Fruit fly (Drosophila melanogaster) whole organism, embryonic: ENCODE measurements around the gene CG34276.

Source experiments
- ATbp ChIP-seq: fragments of 200-800 bp; sonication (Bioruptor generic); optimal IDR thresholded peaks from 2 replicates; lab custom pipeline; 2017; ENCODE audit warnings: missing biosample characterization, mild to moderate bottlenecking, missing genetic modification characterization, missing genetic modification reagents
- Bteb2 ChIP-seq: fragments of 200-800 bp; sonication (Bioruptor generic); optimal IDR thresholded peaks from 2 replicates; lab custom pipeline; 2016; ENCODE audit warnings: missing biosample characterization, missing genetic modification characterization
- CG10274 ChIP-seq: fragments of 200-800 bp; sonication (Bioruptor generic); optimal IDR thresholded peaks from 3 replicates; lab custom pipeline; 2017; ENCODE audit warnings: missing biosample characterization, mild to moderate bottlenecking, missing genetic modification characterization
- CG10321 ChIP-seq: fragments of 200-800 bp; sonication (Bioruptor generic); IDR thresholded peaks from 2 replicates; pipeline ENCODE4 v1.3.6; 2022; ENCODE audit warnings: missing biosample characterization, missing genetic modification characterization
- CG10543 ChIP-seq: fragments of 200-800 bp; sonication (Bioruptor generic); optimal IDR thresholded peaks from 3 replicates; lab custom pipeline; 2017; ENCODE audit warnings: missing biosample characterization, mild to moderate bottlenecking, missing genetic modification characterization, moderate library complexity
- CG13287 ChIP-seq: fragments of 200-800 bp; sonication (Bioruptor generic); IDR thresholded peaks from 2 replicates; pipeline ENCODE4 v1.3.6; 2022; ENCODE audit warnings: missing biosample characterization, missing genetic modification characterization; ENCODE audit not compliant: partially characterized antibody
- CG13775 ChIP-seq: fragments of 200-800 bp; sonication (Bioruptor generic); optimal IDR thresholded peaks from 3 replicates; lab custom pipeline; 2017; ENCODE audit warnings: missing biosample characterization, mild to moderate bottlenecking, missing genetic modification characterization
- CG1602 ChIP-seq: fragments of 200-800 bp; sonication (Bioruptor generic); optimal IDR thresholded peaks from 3 replicates; lab custom pipeline; 2016; ENCODE audit warnings: missing biosample characterization, missing genetic modification characterization
- CG16813 ChIP-seq: fragments of 200-800 bp; sonication (Bioruptor generic); IDR thresholded peaks from 3 replicates; pipeline ENCODE4 v1.3.6; 2022; ENCODE audit warnings: missing biosample characterization, missing genetic modification characterization; ENCODE audit not compliant: partially characterized antibody
- CG16863 ChIP-seq: fragments of 200-800 bp; sonication (Bioruptor generic); optimal IDR thresholded peaks from 3 replicates; lab custom pipeline; 2016; ENCODE audit warnings: missing biosample characterization, missing genetic modification characterization
- CG17385 ChIP-seq: fragments of 200-800 bp; sonication (Bioruptor generic); optimal IDR thresholded peaks from 3 replicates; lab custom pipeline; 2018; ENCODE audit warnings: missing biosample characterization, mild to moderate bottlenecking, missing genetic modification characterization
- CG2712 ChIP-seq: fragments of 200-800 bp; optimal IDR thresholded peaks from 3 replicates; lab custom pipeline; 2019; ENCODE audit warnings: missing biosample characterization, mild to moderate bottlenecking, missing genetic modification characterization, moderate library complexity
- CG2875 ChIP-seq: fragments of 200-800 bp; sonication (Bioruptor generic); optimal IDR thresholded peaks from 2 replicates; lab custom pipeline; 2017; ENCODE audit warnings: missing biosample characterization, mild to moderate bottlenecking, missing genetic modification characterization, missing genetic modification reagents
- CG30403 ChIP-seq: fragments of 200-800 bp; sonication (Bioruptor generic); optimal IDR thresholded peaks from 3 replicates; lab custom pipeline; 2016; ENCODE audit warnings: missing biosample characterization, missing genetic modification characterization
- CG33557 ChIP-seq: fragments of 200-800 bp; sonication (Bioruptor generic); optimal IDR thresholded peaks from 2 replicates; lab custom pipeline; 2019; ENCODE audit warnings: missing biosample characterization, mild to moderate bottlenecking, missing genetic modification characterization, moderate library complexity
- CG4854 ChIP-seq: fragments of 200-800 bp; sonication (Bioruptor generic); optimal IDR thresholded peaks from 2 replicates; lab custom pipeline; 2016; ENCODE audit warnings: missing biosample characterization, missing genetic modification characterization, inconsistent platforms
- CG5953 ChIP-seq: fragments of 200-800 bp; sonication (Bioruptor generic); IDR thresholded peaks from 2 replicates; pipeline ENCODE4 v1.3.6; 2022; ENCODE audit warnings: missing biosample characterization, missing genetic modification characterization
- CG7357 ChIP-seq: fragments of 200-800 bp; sonication (Bioruptor generic); IDR thresholded peaks from 3 replicates; pipeline ENCODE4 v1.3.6; 2022; ENCODE audit warnings: missing biosample characterization, missing genetic modification characterization
- CG7786 ChIP-seq: fragments of 200-800 bp; sonication (Bioruptor generic); optimal IDR thresholded peaks from 2 replicates; lab custom pipeline; 2016; ENCODE audit warnings: missing biosample characterization, missing genetic modification characterization
- CG9437 ChIP-seq: fragments of 200-800 bp; sonication (Bioruptor generic); optimal IDR thresholded peaks from 2 replicates; lab custom pipeline; 2018; ENCODE audit warnings: missing biosample characterization, mild to moderate bottlenecking, missing genetic modification characterization
- Camta ChIP-seq: fragments of 200-800 bp; sonication (Bioruptor generic); optimal IDR thresholded peaks from 2 replicates; lab custom pipeline; 2016; ENCODE audit warnings: missing biosample characterization, missing genetic modification characterization
- Dad ChIP-seq: fragments of 200-800 bp; sonication (Bioruptor generic); optimal IDR thresholded peaks from 3 replicates; lab custom pipeline; 2016; ENCODE audit warnings: missing biosample characterization, missing genetic modification characterization
- Dll ChIP-seq: fragments of 200-800 bp; sonication (Bioruptor generic); IDR thresholded peaks from 4 replicates; pipeline ENCODE4 v1.3.6; 2022; ENCODE audit warnings: missing biosample characterization, missing genetic modification characterization; ENCODE audit not compliant: partially characterized antibody
- ERR ChIP-seq: fragments of 200-800 bp; sonication (Bioruptor generic); optimal IDR thresholded peaks from 2 replicates; lab custom pipeline; 2016; ENCODE audit warnings: missing biosample characterization, missing genetic modification characterization
- Fer3 ChIP-seq: fragments of 200-800 bp; sonication (Bioruptor generic); optimal IDR thresholded peaks from 2 replicates; lab custom pipeline; 2018; ENCODE audit warnings: missing biosample characterization, mild to moderate bottlenecking, missing genetic modification characterization, moderate library complexity
- Hmr ChIP-seq: fragments of 200-800 bp; sonication (Bioruptor generic); optimal IDR thresholded peaks from 3 replicates; lab custom pipeline; 2017; ENCODE audit warnings: mild to moderate bottlenecking, missing biosample characterization, missing genetic modification reagents, missing genetic modification characterization
- MBD-R2 ChIP-seq: fragments of 200-800 bp; sonication (Bioruptor generic); IDR thresholded peaks from 2 replicates; pipeline ENCODE4 v1.3.6; 2022; ENCODE audit warnings: missing biosample characterization, missing genetic modification characterization
- MESR4 ChIP-seq: fragments of 200-800 bp; sonication (Bioruptor generic); optimal IDR thresholded peaks from 2 replicates; lab custom pipeline; 2018; ENCODE audit warnings: missing biosample characterization, mild to moderate bottlenecking, missing genetic modification characterization, moderate library complexity
- Neu2 ChIP-seq: fragments of 200-800 bp; sonication (Bioruptor generic); optimal IDR thresholded peaks from 3 replicates; lab custom pipeline; 2016; ENCODE audit warnings: missing biosample characterization, missing genetic modification characterization, borderline replicate concordance
- NfI ChIP-seq: fragments of 200-800 bp; sonication (Bioruptor generic); optimal IDR thresholded peaks from 3 replicates; lab custom pipeline; 2018; ENCODE audit warnings: missing biosample characterization, mild to moderate bottlenecking, missing genetic modification characterization, moderate library complexity
- PHDP ChIP-seq: fragments of 200-800 bp; sonication (Bioruptor generic); optimal IDR thresholded peaks from 3 replicates; lab custom pipeline; 2018; ENCODE audit warnings: missing biosample characterization, mild to moderate bottlenecking, missing genetic modification characterization, moderate library complexity
- Pdp1 ChIP-seq, 2 experiments: fragments of 200-800 bp; sonication (Bioruptor generic); optimal IDR thresholded peaks; 3 replicates each; lab custom pipeline; 2016; ENCODE audit warnings: missing biosample characterization in 2 of 2, missing genetic modification characterization in 2 of 2, mild to moderate bottlenecking in 1 of 2, moderate library complexity in 1 of 2
- Sin3A ChIP-seq: fragments of >200 bp; optimal IDR thresholded peaks from 2 replicates; lab custom pipeline; 2018
- Sox102F ChIP-seq: fragments of 200-800 bp; sonication (Bioruptor generic); optimal IDR thresholded peaks from 2 replicates; lab custom pipeline; 2018; ENCODE audit warnings: missing biosample characterization, mild to moderate bottlenecking, missing genetic modification characterization, moderate library complexity
- al ChIP-seq: fragments of 200-800 bp; sonication (Bioruptor generic); IDR thresholded peaks from 2 replicates; pipeline ENCODE4 v1.3.6; 2022; ENCODE audit warnings: missing biosample characterization, missing genetic modification characterization
- cas ChIP-seq: fragments of 200-800 bp; sonication (Bioruptor generic); IDR thresholded peaks from 2 replicates; pipeline ENCODE4 v1.3.6; 2022; ENCODE audit warnings: missing biosample characterization, missing genetic modification characterization
- dan ChIP-seq: fragments of 200-800 bp; sonication (Bioruptor generic); IDR thresholded peaks from 2 replicates; pipeline ENCODE4 v1.3.6; 2022; ENCODE audit warnings: missing biosample characterization, missing genetic modification characterization
- danr ChIP-seq: fragments of 200-800 bp; sonication (Bioruptor generic); IDR thresholded peaks from 2 replicates; pipeline ENCODE4 v1.3.6; 2022; ENCODE audit warnings: missing biosample characterization, missing genetic modification characterization
- ems ChIP-seq: fragments of 200-800 bp; sonication (Bioruptor generic); optimal IDR thresholded peaks from 3 replicates; lab custom pipeline; 2016; ENCODE audit warnings: missing biosample characterization, missing genetic modification characterization
- ewg ChIP-seq: fragments of 200-800 bp; sonication (Bioruptor generic); optimal IDR thresholded peaks from 3 replicates; lab custom pipeline; 2017; ENCODE audit warnings: mild to moderate bottlenecking, missing biosample characterization, missing genetic modification reagents, missing genetic modification characterization
- fd64A ChIP-seq: fragments of 200-800 bp; sonication (Bioruptor generic); optimal IDR thresholded peaks from 3 replicates; lab custom pipeline; 2018; ENCODE audit warnings: missing biosample characterization, mild to moderate bottlenecking, missing genetic modification characterization
- hb ChIP-seq: fragments of 200-800 bp; sonication (Bioruptor generic); IDR thresholded peaks from 3 replicates; pipeline ENCODE4 v1.3.6; 2022; ENCODE audit warnings: missing biosample characterization, missing genetic modification characterization; ENCODE audit not compliant: partially characterized antibody
- insv ChIP-seq, 2 experiments: fragments of 200-800 bp; sonication (Bioruptor generic); optimal IDR thresholded peaks; 3 replicates each; lab custom pipeline; 2016 to 2018; ENCODE audit warnings: missing biosample characterization in 2 of 2, missing genetic modification characterization in 2 of 2
- lola ChIP-seq, 3 experiments: fragments of >200 bp in 2 of 3; fragments of 200-800 bp in 1 of 3; sonication (Bioruptor generic) in 1 of 3; optimal IDR thresholded peaks; 2 replicates each; lab custom pipeline; 2017 to 2019; ENCODE audit warnings: missing biosample characterization in 3 of 3, missing genetic modification characterization in 3 of 3, mild to moderate bottlenecking in 1 of 3, moderate library complexity in 1 of 3
- mld ChIP-seq: fragments of 200-800 bp; sonication (Bioruptor generic); IDR thresholded peaks from 3 replicates; pipeline ENCODE4 v1.3.6; 2022; ENCODE audit warnings: missing biosample characterization, missing genetic modification characterization; ENCODE audit not compliant: partially characterized antibody
- nom ChIP-seq: fragments of 200-800 bp; sonication (Bioruptor generic); optimal IDR thresholded peaks from 2 replicates; lab custom pipeline; 2017; ENCODE audit warnings: missing biosample characterization, missing genetic modification characterization, mild to moderate bottlenecking, moderate library complexity, missing genetic modification reagents
- pho ChIP-seq: fragments of 200-800 bp; sonication (Bioruptor generic); optimal IDR thresholded peaks from 2 replicates; lab custom pipeline; 2016; ENCODE audit warnings: missing biosample characterization, missing genetic modification characterization
- psq ChIP-seq: fragments of 200-800 bp; sonication (Bioruptor generic); optimal IDR thresholded peaks from 2 replicates; lab custom pipeline; 2017; ENCODE audit warnings: missing biosample characterization, missing genetic modification characterization
- tin ChIP-seq: fragments of 200-800 bp; sonication (Bioruptor generic); optimal IDR thresholded peaks from 3 replicates; lab custom pipeline; 2016; ENCODE audit warnings: missing biosample characterization, missing genetic modification characterization
- vvl ChIP-seq: fragments of 200-800 bp; sonication (Bioruptor generic); IDR thresholded peaks from 2 replicates; pipeline ENCODE4 v1.3.6; 2022; ENCODE audit warnings: missing biosample characterization, missing genetic modification characterization

CG34276 gene

dm6 chr3R:15965169-15965568, 39.7 kb downstream of the CG34276 start, which contains the start of the genes CG32856 and Rbf2 (continued):
- TF ChIP-seq CG4854 (GFP tag; lab: Kevin White, UChicago) (peak; percentile 41), lola (GFP tag; optimal IDR thresholded peaks at IDR 0.05; lab: Kevin White, UChicago) (peak in 1 of 3 experiments; percentile 76), vvl (peak; percentile 87), Pdp1 (GFP tag; optimal IDR thresholded peaks at IDR 0.05; lab: Kevin White, UChicago) (peak; percentile 79 to 86), CG10321 (GFP tag; lab: Robert Waterston, UW) (no peak), Dll (peak; percentile 78), CG16863 (peak; percentile 75), tin (GFP tag; lab: Kevin White, UChicago) (no peak), dan (no peak), Hmr (GFP tag; lab: Kevin White, UChicago) (peak; percentile 83), psq (peak; percentile 46), CG17385 (peak; percentile 80), CG33557 (GFP tag; lab: Kevin White, UChicago) (peak; percentile 80), CG7786 (GFP tag; lab: Kevin White, UChicago) (peak; percentile 84), CG30403 (peak; percentile 92), CG10274 (GFP tag; lab: Kevin White, UChicago) (no peak), Fer3 (peak; percentile 43), CG13775 (GFP tag; lab: Kevin White, UChicago) (peak; percentile 75), ewg (GFP tag; lab: Kevin White, UChicago) (peak; percentile 43), nom (GFP tag; lab: Kevin White, UChicago) (peak; percentile 5), Bteb2 (GFP tag; lab: Kevin White, UChicago) (peak; percentile 88), mld (GFP tag; lab: Robert Waterston, UW) (peak; percentile 87), pho (GFP tag; lab: Kevin White, UChicago) (peak; percentile 83), CG5953 (GFP tag; lab: Robert Waterston, UW) (peak; percentile 14; the same call in 1 of the 2 replicates), Sin3A (peak; percentile 27), CG7357 (0 out of 3 replicates have a peak, but pooled peaks have one; percentile 16), MBD-R2 (peak; percentile 91), PHDP (tag; lab: Kevin White, UChicago) (peak; percentile 92), CG2875 (peak; percentile 3), danr (GFP tag; lab: Robert Waterston, UW) (no peak), CG16813 (peak; percentile 79), MESR4 (peak; percentile 55), cas (GFP tag; lab: Robert Waterston, UW) (peak; percentile 50; the same call in 1 of the 2 replicates), ERR (GFP tag; lab: Kevin White, UChicago) (peak; percentile 56), CG9437 (peak; percentile 73), NfI (peak; percentile 84), Dad (GFP tag; lab: Kevin White, UChicago) (no peak), Camta (GFP tag; lab: Kevin White, UChicago) (peak; percentile 81), Neu2 (GFP tag; lab: Kevin White, UChicago) (peak; percentile 21), ems (GFP tag; lab: Kevin White, UChicago) (peak; percentile 9), Sox102F (GFP tag; lab: Kevin White, UChicago) (peak; percentile 90), ATbp (GFP tag; lab: Kevin White, UChicago) (peak; percentile 52), CG10543 (GFP tag; lab: Kevin White, UChicago) (no peak), al (GFP tag; lab: Robert Waterston, UW) (no peak), insv (GFP tag; optimal IDR thresholded peaks at IDR 0.05; lab: Kevin White, UChicago) (peak in 1 of 2 experiments; percentile 39), hb (GFP tag; lab: Robert Waterston, UW) (peak; percentile 89), CG13287 (GFP tag; lab: Robert Waterston, UW) (peak; percentile 84), fd64A (GFP tag; lab: Kevin White, UChicago) (no peak), CG2712 (peak; percentile 52), CG1602 (GFP tag; lab: Kevin White, UChicago) (peak; percentile 84)
